Fruit fly (Drosophila melanogaster): ENCODE measurements around the gene Ser12.

DNA sequence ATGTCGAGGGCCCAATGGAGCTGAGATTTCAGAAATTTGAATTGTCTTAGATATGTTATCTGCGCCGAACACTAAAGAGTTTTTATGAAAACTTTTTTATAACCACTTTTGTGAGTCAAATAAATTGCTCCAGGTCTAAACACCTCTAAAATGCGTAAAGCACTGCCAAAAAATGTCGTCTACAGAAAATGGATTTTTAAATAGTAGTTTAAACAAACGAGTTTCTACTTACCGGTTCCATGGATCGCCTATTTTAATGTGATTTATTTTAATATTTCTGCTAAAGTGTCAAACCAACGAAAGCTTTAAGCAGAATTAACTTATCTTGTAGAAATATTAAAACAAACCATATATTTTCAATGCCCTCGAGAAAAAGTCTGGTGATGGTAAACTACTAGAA lies 45.0 kb downstream of the Ser12 start, which contains the start of gene CG31668:
- TF ChIP-seq Myc (optimal IDR thresholded peaks at IDR 0.05) = no peak
- no peak for TF ChIP-seq brk (GFP tag; optimal IDR thresholded peaks at IDR 0.05)
- no peak for TF ChIP-seq psq (GFP tag; optimal IDR thresholded peaks at IDR 0.05)
- no peak for TF ChIP-seq woc (GFP tag; optimal IDR thresholded peaks at IDR 0.05)
- TF ChIP-seq tai (GFP tag; optimal IDR thresholded peaks at IDR 0.05) = no peak
- TF ChIP-seq Vsx2 (GFP tag; optimal IDR thresholded peaks at IDR 0.05; ENCODE audit: partially characterized antibody) = no peak
- TF ChIP-seq jim (GFP tag; optimal IDR thresholded peaks at IDR 0.05) = no peak
- TF ChIP-seq br (GFP tag; optimal IDR thresholded peaks at IDR 0.05) = no peak
- TF ChIP-seq usp (GFP tag; optimal IDR thresholded peaks at IDR 0.05) = no peak

All from whole organism, wandering third instar larva.